Fruit fly (Drosophila melanogaster) whole organism, embryonic: ENCODE results near the gene Slob.

ENCODE experiments used
- Atf6 ChIP-seq: fragments of 200-800 bp; sonication (Bioruptor generic); IDR thresholded peaks from 2 replicates; pipeline ENCODE4 v1.3.6; 2022; ENCODE audit warnings: missing biosample characterization, missing genetic modification characterization
- BtbVII ChIP-seq: fragments of 200-800 bp; sonication (Bioruptor generic); optimal IDR thresholded peaks from 3 replicates; lab custom pipeline; 2017; ENCODE audit warnings: missing biosample characterization, mild to moderate bottlenecking, missing genetic modification characterization
- CG10147 ChIP-seq: fragments of 200-800 bp; sonication (Bioruptor generic); optimal IDR thresholded peaks from 2 replicates; lab custom pipeline; 2019; ENCODE audit warnings: missing biosample characterization, mild to moderate bottlenecking, missing genetic modification characterization, moderate library complexity
- CG11504 ChIP-seq: fragments of 200-800 bp; sonication (Bioruptor generic); optimal IDR thresholded peaks from 3 replicates; lab custom pipeline; 2019; ENCODE audit warnings: missing biosample characterization, mild to moderate bottlenecking, missing genetic modification characterization, moderate library complexity
- CG13894 ChIP-seq: fragments of 200-800 bp; sonication (Bioruptor generic); optimal IDR thresholded peaks from 3 replicates; lab custom pipeline; 2018; ENCODE audit warnings: missing biosample characterization, mild to moderate bottlenecking, missing genetic modification characterization, moderate library complexity
- CG15514 ChIP-seq: fragments of 200-800 bp; sonication (Bioruptor generic); optimal IDR thresholded peaks from 3 replicates; lab custom pipeline; 2017; ENCODE audit warnings: missing biosample characterization, missing genetic modification characterization, mild to moderate bottlenecking, moderate library complexity, missing genetic modification reagents
- CG1602 ChIP-seq: fragments of 200-800 bp; sonication (Bioruptor generic); optimal IDR thresholded peaks from 3 replicates; lab custom pipeline; 2016; ENCODE audit warnings: missing biosample characterization, missing genetic modification characterization
- CG17359 ChIP-seq: fragments of 200-800 bp; sonication (Bioruptor generic); optimal IDR thresholded peaks from 3 replicates; lab custom pipeline; 2018; ENCODE audit warnings: missing biosample characterization, mild to moderate bottlenecking, missing genetic modification characterization, moderate library complexity
- CG18599 ChIP-seq: fragments of 200-800 bp; sonication (Bioruptor generic); optimal IDR thresholded peaks from 3 replicates; lab custom pipeline; 2017; ENCODE audit warnings: missing biosample characterization, missing genetic modification characterization, mild to moderate bottlenecking, moderate library complexity, missing genetic modification reagents
- CG2678 ChIP-seq: fragments of 200-800 bp; sonication (Bioruptor generic); optimal IDR thresholded peaks from 3 replicates; lab custom pipeline; 2019; ENCODE audit warnings: missing biosample characterization, mild to moderate bottlenecking, missing genetic modification characterization, moderate library complexity
- CG3281 ChIP-seq: fragments of 200-800 bp; sonication (Bioruptor generic); optimal IDR thresholded peaks from 3 replicates; lab custom pipeline; 2017; ENCODE audit warnings: missing biosample characterization, mild to moderate bottlenecking, missing genetic modification characterization
- CG3995 ChIP-seq: fragments of 200-800 bp; sonication (Bioruptor generic); optimal IDR thresholded peaks from 3 replicates; lab custom pipeline; 2016; ENCODE audit warnings: missing biosample characterization, missing genetic modification characterization
- CG7556 ChIP-seq: fragments of 200-800 bp; sonication (Bioruptor generic); optimal IDR thresholded peaks from 2 replicates; lab custom pipeline; 2017; ENCODE audit warnings: missing biosample characterization, mild to moderate bottlenecking, missing genetic modification characterization
- CG7839 ChIP-seq: fragments of 200-800 bp; sonication (Bioruptor generic); optimal IDR thresholded peaks from 3 replicates; lab custom pipeline; 2018; ENCODE audit warnings: missing biosample characterization, mild to moderate bottlenecking, missing genetic modification characterization, moderate library complexity
- CG9727 ChIP-seq: fragments of 200-800 bp; sonication (Bioruptor generic); optimal IDR thresholded peaks from 3 replicates; lab custom pipeline; 2017; ENCODE audit warnings: missing biosample characterization, mild to moderate bottlenecking, missing genetic modification characterization
- Fer1 ChIP-seq: fragments of 200-800 bp; sonication (Bioruptor generic); optimal IDR thresholded peaks from 2 replicates; lab custom pipeline; 2017; ENCODE audit warnings: missing biosample characterization, mild to moderate bottlenecking, missing genetic modification characterization
- Hr51 ChIP-seq, 2 experiments: fragments of 200-800 bp; sonication (Bioruptor generic); optimal IDR thresholded peaks; 2 replicates in 1 of 2; 3 replicates in 1 of 2; lab custom pipeline; 2016 to 2018; ENCODE audit warnings: missing biosample characterization in 2 of 2, missing genetic modification characterization in 2 of 2, mild to moderate bottlenecking in 1 of 2, moderate library complexity in 1 of 2
- Mad ChIP-seq: fragments of 200-800 bp; sonication (Bioruptor generic); optimal IDR thresholded peaks from 2 replicates; lab custom pipeline; 2016; ENCODE audit warnings: missing biosample characterization, missing genetic modification characterization
- Meics ChIP-seq: fragments of 200-800 bp; sonication (Bioruptor generic); optimal IDR thresholded peaks from 2 replicates; lab custom pipeline; 2017; ENCODE audit warnings: missing biosample characterization, mild to moderate bottlenecking, missing genetic modification characterization
- Mes4 ChIP-seq: fragments of 200-800 bp; sonication (Bioruptor generic); optimal IDR thresholded peaks from 2 replicates; lab custom pipeline; 2016; ENCODE audit warnings: missing biosample characterization, missing genetic modification characterization
- Nf-YB ChIP-seq: fragments of 200-800 bp; sonication (Bioruptor generic); optimal IDR thresholded peaks from 3 replicates; lab custom pipeline; 2019; ENCODE audit warnings: missing biosample characterization, mild to moderate bottlenecking, missing genetic modification characterization, moderate library complexity
- Pdp1 ChIP-seq, 2 experiments: fragments of 200-800 bp; sonication (Bioruptor generic); optimal IDR thresholded peaks; 3 replicates each; lab custom pipeline; 2016; ENCODE audit warnings: missing biosample characterization in 2 of 2, missing genetic modification characterization in 2 of 2, mild to moderate bottlenecking in 1 of 2, moderate library complexity in 1 of 2
- Sox100B ChIP-seq: fragments of 200-800 bp; sonication (Bioruptor generic); optimal IDR thresholded peaks from 3 replicates; lab custom pipeline; 2018; ENCODE audit warnings: missing biosample characterization, mild to moderate bottlenecking, missing genetic modification characterization
- Sox102F ChIP-seq: fragments of 200-800 bp; sonication (Bioruptor generic); optimal IDR thresholded peaks from 2 replicates; lab custom pipeline; 2018; ENCODE audit warnings: missing biosample characterization, mild to moderate bottlenecking, missing genetic modification characterization, moderate library complexity
- Trl ChIP-seq, 3 experiments: fragments of >200 bp in 2 of 3; fragments of 200-800 bp in 1 of 3; sonication (Bioruptor generic) in 1 of 3; optimal IDR thresholded peaks; 2 replicates in 1 of 3; 3 replicates in 2 of 3; lab custom pipeline; 2016 to 2017; ENCODE audit warnings: missing biosample characterization in 1 of 3, missing genetic modification characterization in 1 of 3
- crp ChIP-seq, 2 experiments: fragments of 200-800 bp; sonication (Bioruptor generic); optimal IDR thresholded peaks; 2 replicates in 1 of 2; 3 replicates in 1 of 2; lab custom pipeline; 2017; ENCODE audit warnings: missing biosample characterization in 2 of 2, missing genetic modification characterization in 2 of 2, mild to moderate bottlenecking in 1 of 2, moderate library complexity in 1 of 2
- dmrt99B ChIP-seq: fragments of 200-800 bp; sonication (Bioruptor generic); optimal IDR thresholded peaks from 2 replicates; lab custom pipeline; 2018; ENCODE audit warnings: missing biosample characterization, mild to moderate bottlenecking, missing genetic modification characterization, moderate library complexity
- exex ChIP-seq: fragments of 200-800 bp; sonication (Bioruptor generic); optimal IDR thresholded peaks from 4 replicates; lab custom pipeline; 2018; ENCODE audit warnings: missing biosample characterization, mild to moderate bottlenecking, missing genetic modification characterization, moderate library complexity
- lab ChIP-seq: fragments of 200-800 bp; sonication (Bioruptor generic); optimal IDR thresholded peaks from 3 replicates; lab custom pipeline; 2017; ENCODE audit warnings: missing biosample characterization, missing genetic modification characterization, mild to moderate bottlenecking, moderate library complexity, missing genetic modification reagents
- nom ChIP-seq: fragments of 200-800 bp; sonication (Bioruptor generic); optimal IDR thresholded peaks from 2 replicates; lab custom pipeline; 2017; ENCODE audit warnings: missing biosample characterization, missing genetic modification characterization, mild to moderate bottlenecking, moderate library complexity, missing genetic modification reagents
- pfk ChIP-seq: fragments of 200-800 bp; sonication (Bioruptor generic); optimal IDR thresholded peaks from 2 replicates; lab custom pipeline; 2018; ENCODE audit warnings: missing biosample characterization, mild to moderate bottlenecking, missing genetic modification characterization, moderate library complexity
- phol ChIP-seq: fragments of 200-800 bp; sonication (Bioruptor generic); optimal IDR thresholded peaks from 3 replicates; lab custom pipeline; 2018; ENCODE audit warnings: missing biosample characterization, mild to moderate bottlenecking, missing genetic modification characterization, moderate library complexity
- pnt ChIP-seq: fragments of 200-800 bp; sonication (Bioruptor generic); optimal IDR thresholded peaks from 3 replicates; lab custom pipeline; 2016; ENCODE audit warnings: missing biosample characterization, missing genetic modification characterization
- schlank ChIP-seq: fragments of 200-800 bp; sonication (Bioruptor generic); optimal IDR thresholded peaks from 2 replicates; lab custom pipeline; 2018; ENCODE audit warnings: missing biosample characterization, mild to moderate bottlenecking, missing genetic modification characterization
- sens ChIP-seq: fragments of 200-800 bp; sonication (Bioruptor generic); peaks from one replicate; lab custom pipeline; 2016; ENCODE audit warnings: missing biosample characterization, missing genetic modification characterization
- stc ChIP-seq: fragments of 200-800 bp; sonication (Bioruptor generic); IDR thresholded peaks from 2 replicates; pipeline ENCODE4 v1.3.6; 2022; ENCODE audit warnings: missing biosample characterization, missing genetic modification characterization
- tll ChIP-seq, 2 experiments: fragments of 200-800 bp in 1 of 2; fragments of >200 bp in 1 of 2; sonication (Bioruptor generic) in 1 of 2; optimal IDR thresholded peaks; 2 replicates each; lab custom pipeline; 2017 to 2019; ENCODE audit warnings: missing biosample characterization in 2 of 2, missing genetic modification characterization in 2 of 2, mild to moderate bottlenecking in 1 of 2, moderate library complexity in 1 of 2
- vvl ChIP-seq: fragments of 200-800 bp; sonication (Bioruptor generic); IDR thresholded peaks from 2 replicates; pipeline ENCODE4 v1.3.6; 2022; ENCODE audit warnings: missing biosample characterization, missing genetic modification characterization

The Slob gene

DNA sequence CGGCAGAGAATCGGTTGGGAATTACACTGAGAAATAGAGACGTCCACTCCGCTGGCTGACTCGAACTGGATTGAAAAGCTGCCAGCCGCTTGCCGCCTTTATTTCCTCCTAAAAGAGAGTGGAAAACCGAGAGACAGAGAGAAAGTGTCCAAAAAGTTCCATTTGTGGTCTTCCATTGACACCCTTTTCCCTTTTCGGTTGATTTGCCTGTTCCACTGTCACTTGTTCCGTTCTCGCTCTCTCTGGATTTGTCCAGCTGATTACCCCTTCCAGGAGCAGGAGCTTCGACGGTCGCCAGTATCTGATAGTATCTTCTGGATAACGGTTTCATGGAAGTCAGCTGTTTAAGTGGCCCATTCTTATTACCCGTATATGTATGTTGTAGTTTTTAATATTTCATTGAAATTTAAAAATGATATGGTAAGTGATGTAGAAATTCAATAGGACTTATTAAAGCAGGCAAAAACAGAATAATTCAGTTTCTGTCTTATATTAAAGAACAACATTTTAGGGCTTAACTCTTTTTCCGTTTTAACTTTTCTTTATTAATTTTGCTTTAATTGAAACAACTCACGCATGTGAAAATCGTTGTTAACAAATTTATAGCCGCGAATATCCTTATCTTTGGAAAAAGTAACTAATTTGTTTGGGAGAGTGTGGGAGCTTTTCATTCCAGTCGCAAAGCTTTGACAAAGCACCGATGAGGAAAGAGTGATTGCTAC is at the start of gene Slob:
TSS of gene Slob (minus strand) at position 51 of the 722 bp plus-strand sequence.
- no peak for TF ChIP-seq nom (GFP tag; lab: Kevin White, UChicago)
- TF ChIP-seq CG15514 (GFP tag; lab: Kevin White, UChicago) = peak; percentile 3
- TF ChIP-seq CG7839 (tag; lab: Kevin White, UChicago) = peak; percentile 28
- peak; percentile 44 for TF ChIP-seq CG10147
- peak; percentile 4 to 47 for TF ChIP-seq Trl (optimal IDR thresholded peaks at IDR 0.05; lab: Kevin White, UChicago)
- no peak for TF ChIP-seq Trl (GFP tag; optimal IDR thresholded peaks at IDR 0.05; lab: Kevin White, UChicago)
- TF ChIP-seq Fer1 (GFP tag; lab: Kevin White, UChicago) = peak; percentile 20
- TF ChIP-seq crp (GFP tag; optimal IDR thresholded peaks at IDR 0.05; lab: Kevin White, UChicago) = peak in 1 of 2 experiments; percentile 51
- TF ChIP-seq Hr51 (GFP tag; optimal IDR thresholded peaks at IDR 0.05; lab: Kevin White, UChicago) = peak in 1 of 2 experiments; percentile 1
- TF ChIP-seq BtbVII (GFP tag; lab: Kevin White, UChicago) = peak; percentile 6
- TF ChIP-seq Nf-YB (GFP tag; lab: Kevin White, UChicago) = no peak
- peak; percentile 34 for TF ChIP-seq CG3995 (GFP tag; lab: Kevin White, UChicago)
- peak; percentile 17 for TF ChIP-seq CG17359
- TF ChIP-seq Atf6 = peak; percentile 19; the same call in 1 of the 2 replicates
- peak; percentile 29 for TF ChIP-seq lab (GFP tag; lab: Kevin White, UChicago)
- peak; percentile 54 for TF ChIP-seq CG2678 (tag; lab: Kevin White, UChicago)
- TF ChIP-seq schlank = no peak
- TF ChIP-seq CG18599 (GFP tag; lab: Kevin White, UChicago) = peak; percentile 72
- TF ChIP-seq CG9727 (GFP tag; lab: Kevin White, UChicago) = peak; percentile 16
- TF ChIP-seq stc (GFP tag; lab: Robert Waterston, UW) = no peak
- no peak for TF ChIP-seq CG13894 (tag; lab: Kevin White, UChicago)
- peak; percentile 1 for TF ChIP-seq CG7556
- peak; percentile 31 for TF ChIP-seq sens (GFP tag; lab: Kevin White, UChicago)
- no peak for TF ChIP-seq Mes4
- peak; percentile 49 for TF ChIP-seq exex
- TF ChIP-seq tll (GFP tag; optimal IDR thresholded peaks at IDR 0.05; lab: Kevin White, UChicago) = no peak
- no peak for TF ChIP-seq Mad (GFP tag; lab: Kevin White, UChicago)
- TF ChIP-seq Pdp1 (GFP tag; optimal IDR thresholded peaks at IDR 0.05; lab: Kevin White, UChicago) = no peak
- peak; percentile 87 for TF ChIP-seq pfk (GFP tag; lab: Kevin White, UChicago)
- TF ChIP-seq dmrt99B (tag; lab: Kevin White, UChicago) = peak; percentile 30
- TF ChIP-seq Sox100B = peak; percentile 2
- TF ChIP-seq Sox102F (GFP tag; lab: Kevin White, UChicago) = peak; percentile 8
- peak; percentile 15 for TF ChIP-seq phol (tag; lab: Kevin White, UChicago)
- peak; percentile 39 for TF ChIP-seq CG3281 (GFP tag; lab: Kevin White, UChicago)
- no peak for TF ChIP-seq vvl (GFP tag; lab: Robert Waterston, UW)
- TF ChIP-seq CG11504 (tag; lab: Kevin White, UChicago) = peak; percentile 47
- peak; percentile 45 for TF ChIP-seq Meics (GFP tag; lab: Kevin White, UChicago)
- TF ChIP-seq pnt (GFP tag; lab: Kevin White, UChicago) = no peak
- TF ChIP-seq CG1602 (GFP tag; lab: Kevin White, UChicago) = no peak
- TF ChIP-seq, all 482 proteins: peak for 26
